Worm (Caenorhabditis elegans) whole organism, young adult: Measurements from ENCODE around the gene pdhk-2.

Experiments used
- B0336.3 ChIP-seq: fragments of 200-800 bp; sonication (Bioruptor generic); IDR thresholded peaks from 2 replicates; pipeline ENCODE4 v1.3.6; 2022; ENCODE audit warnings: missing genetic modification characterization, missing compliant biosample characterization
- F10E7.11 ChIP-seq: sonication (generic microtip); optimal IDR thresholded peaks from 2 replicates; lab custom pipeline; 2017; ENCODE audit warnings: mild to moderate bottlenecking, missing genetic modification characterization, moderate library complexity, missing compliant biosample characterization
- F23B12.7 ChIP-seq: sonication (generic microtip); optimal IDR thresholded peaks from 2 replicates; lab custom pipeline; 2017; ENCODE audit warnings: missing genetic modification characterization, mild to moderate bottlenecking, missing compliant biosample characterization, antibody characterized with exemption, moderate library complexity; ENCODE audit not compliant: insufficient read depth
- F33H1.4 ChIP-seq: fragments of 200-800 bp; sonication (Bioruptor generic); IDR thresholded peaks from 2 replicates; pipeline ENCODE4 v1.3.6; 2022; ENCODE audit warnings: missing genetic modification reagents, missing genetic modification characterization, missing compliant biosample characterization
- F39B2.1 ChIP-seq: fragments of 200-800 bp; sonication (Bioruptor generic); IDR thresholded peaks from 2 replicates; pipeline ENCODE4 v1.3.6; 2022; ENCODE audit warnings: missing genetic modification reagents, missing genetic modification characterization, missing compliant biosample characterization
- Y53G8AR.9 ChIP-seq: fragments of 200-800 bp; sonication (Bioruptor generic); conservative IDR thresholded peaks from 2 replicates; pipeline ENCODE4 v1.3.6; 2022; ENCODE audit warnings: missing genetic modification reagents, missing genetic modification characterization, missing compliant biosample characterization
- Y79H2A.3 ChIP-seq: fragments of 200-800 bp; sonication (Bioruptor generic); conservative IDR thresholded peaks from 2 replicates; pipeline ENCODE4 v1.3.6; 2022; ENCODE audit warnings: missing genetic modification reagents, missing genetic modification characterization, missing compliant biosample characterization
- Y95B8A.8 ChIP-seq: fragments of 200-800 bp; sonication (Bioruptor generic); IDR thresholded peaks from 2 replicates; pipeline ENCODE4 v1.3.6; 2022; ENCODE audit warnings: missing genetic modification reagents, missing genetic modification characterization, missing compliant biosample characterization
- ZK185.1 ChIP-seq: sonication (generic microtip); optimal IDR thresholded peaks from 2 replicates; lab custom pipeline; 2016; ENCODE audit warnings: mild to moderate bottlenecking, missing genetic modification characterization, missing compliant biosample characterization; ENCODE audit not compliant: poor library complexity, severe bottlenecking
- akir-1 ChIP-seq: fragments of 200-800 bp; sonication (Bioruptor generic); optimal IDR thresholded peaks from 2 replicates; lab custom pipeline; 2018; ENCODE audit warnings: mild to moderate bottlenecking, missing genetic modification characterization, moderate library complexity, missing compliant biosample characterization
- ama-1 ChIP-seq, 3 experiments: fragments of 150-350 bp in 1 of 3; sonication (generic microtip) in 2 of 3; optimal IDR thresholded peaks; 2 replicates each; lab custom pipeline; 2014 to 2018; ENCODE audit warnings: missing biosample characterization in 2 of 3, missing genetic modification characterization in 2 of 3, missing genetic modification reagents in 2 of 3
- athp-1 ChIP-seq: sonication (generic microtip); optimal IDR thresholded peaks from 2 replicates; lab custom pipeline; 2017; ENCODE audit warnings: mild to moderate bottlenecking, missing genetic modification characterization, missing compliant biosample characterization
- attf-3 ChIP-seq: fragments of 200-800 bp; sonication (Bioruptor generic); conservative IDR thresholded peaks from 2 replicates; pipeline ENCODE4 v1.3.6; 2022; ENCODE audit warnings: missing genetic modification reagents, missing genetic modification characterization, missing compliant biosample characterization
- attf-5 ChIP-seq: fragments of 200-800 bp; sonication (Bioruptor generic); optimal IDR thresholded peaks from 2 replicates; lab custom pipeline; 2018; ENCODE audit warnings: mild to moderate bottlenecking, missing genetic modification characterization, missing compliant biosample characterization
- cebp-1 ChIP-seq, 2 experiments: fragments of 200-800 bp in 1 of 2; sonication (Bioruptor generic) in 1 of 2; sonication (generic microtip) in 1 of 2; IDR thresholded peaks in 1 of 2; optimal IDR thresholded peaks in 1 of 2; 2 replicates each; pipeline versions ENCODE4 v1.3.6 to Lab custom; 2017 to 2022; ENCODE audit warnings: missing compliant biosample characterization in 2 of 2, missing genetic modification characterization in 2 of 2, mild to moderate bottlenecking in 1 of 2, missing genetic modification reagents in 1 of 2, moderate library complexity in 1 of 2
- ceh-100 ChIP-seq: fragments of 200-800 bp; sonication (Bioruptor generic); IDR thresholded peaks from 2 replicates; pipeline ENCODE4 v1.3.6; 2022; ENCODE audit warnings: missing genetic modification reagents, missing genetic modification characterization, missing compliant biosample characterization
- ceh-40 ChIP-seq: fragments of 200-800 bp; sonication (Bioruptor generic); IDR thresholded peaks from 2 replicates; pipeline ENCODE4 v1.3.6; 2022; ENCODE audit warnings: missing genetic modification characterization, missing compliant biosample characterization
- ceh-58 ChIP-seq: fragments of 200-800 bp; sonication (Bioruptor generic); IDR thresholded peaks from 2 replicates; pipeline ENCODE4 v1.3.6; 2022; ENCODE audit warnings: missing genetic modification characterization, missing compliant biosample characterization
- ceh-91 ChIP-seq: fragments of 200-800 bp; sonication (Bioruptor generic); IDR thresholded peaks from 2 replicates; pipeline ENCODE4 v1.3.6; 2022; ENCODE audit warnings: missing genetic modification reagents, missing genetic modification characterization, missing compliant biosample characterization
- efl-1 ChIP-seq: fragments of 150-350 bp; optimal IDR thresholded peaks from 2 replicates; lab custom pipeline; 2014; ENCODE audit warnings: missing biosample characterization, missing genetic modification reagents, missing genetic modification characterization
- gei-17 ChIP-seq: fragments of 200-800 bp; sonication (Bioruptor generic); optimal IDR thresholded peaks from 2 replicates; lab custom pipeline; 2018; ENCODE audit warnings: mild to moderate bottlenecking, missing genetic modification characterization, missing compliant biosample characterization
- him-1 ChIP-seq: sonication (generic microtip); optimal IDR thresholded peaks from 2 replicates; lab custom pipeline; 2016; ENCODE audit warnings: missing genotype, missing genetic modification reagents, missing genetic modification characterization, missing compliant biosample characterization
- hlh-12 ChIP-seq: sonication (generic microtip); optimal IDR thresholded peaks from 2 replicates; lab custom pipeline; 2016; ENCODE audit warnings: missing genetic modification characterization, missing compliant biosample characterization
- hlh-26 ChIP-seq: fragments of 200-800 bp; sonication (Bioruptor generic); conservative IDR thresholded peaks from 2 replicates; pipeline ENCODE4 v1.3.6; 2022; ENCODE audit warnings: missing genetic modification reagents, missing genetic modification characterization, missing compliant biosample characterization
- hrde-1 ChIP-seq: sonication (generic microtip); optimal IDR thresholded peaks from 2 replicates; lab custom pipeline; 2016; ENCODE audit warnings: missing genetic modification characterization, mild to moderate bottlenecking, missing compliant biosample characterization, moderate library complexity, missing genotype, missing genetic modification reagents, borderline replicate concordance
- lin-26 ChIP-seq: fragments of 200-800 bp; sonication (Bioruptor generic); IDR thresholded peaks from 2 replicates; pipeline ENCODE4 v1.3.6; 2022; ENCODE audit warnings: missing genetic modification reagents, missing genetic modification characterization, missing compliant biosample characterization
- lsy-27 ChIP-seq: sonication (generic microtip); optimal IDR thresholded peaks from 2 replicates; lab custom pipeline; 2017; ENCODE audit warnings: missing genetic modification characterization, mild to moderate bottlenecking, missing compliant biosample characterization, antibody characterized with exemption, missing genotype, borderline replicate concordance; ENCODE audit not compliant: insufficient read depth
- madf-6 ChIP-seq: fragments of 200-800 bp; sonication (Bioruptor generic); IDR thresholded peaks from 2 replicates; pipeline ENCODE4 v1.3.6; 2022; ENCODE audit warnings: missing genetic modification reagents, missing genetic modification characterization, missing compliant biosample characterization
- madf-8 ChIP-seq: fragments of 200-800 bp; sonication (Bioruptor generic); conservative IDR thresholded peaks from 2 replicates; pipeline ENCODE4 v1.3.6; 2022; ENCODE audit warnings: missing genetic modification reagents, missing genetic modification characterization, missing compliant biosample characterization
- mcd-1 ChIP-seq: fragments of 200-800 bp; sonication (Bioruptor generic); IDR thresholded peaks from 2 replicates; pipeline ENCODE4 v1.3.6; 2022; ENCODE audit warnings: missing genetic modification reagents, missing genetic modification characterization, missing compliant biosample characterization
- sdz-38 ChIP-seq: sonication (generic microtip); optimal IDR thresholded peaks from 2 replicates; lab custom pipeline; 2016; ENCODE audit warnings: missing genotype, missing genetic modification characterization, missing compliant biosample characterization
- snpc-1.3 ChIP-seq: sonication (generic microtip); optimal IDR thresholded peaks from 2 replicates; lab custom pipeline; 2017; ENCODE audit warnings: missing genetic modification characterization, mild to moderate bottlenecking, missing compliant biosample characterization, antibody characterized with exemption, moderate library complexity, missing genotype, missing genetic modification reagents; ENCODE audit not compliant: insufficient read depth
- somi-1 ChIP-seq: fragments of 200-800 bp; sonication (Bioruptor generic); optimal IDR thresholded peaks from 2 replicates; lab custom pipeline; 2018; ENCODE audit warnings: mild to moderate bottlenecking, missing genetic modification characterization, missing compliant biosample characterization
- unc-62 ChIP-seq: fragments of 150-350 bp; optimal IDR thresholded peaks from 2 replicates; lab custom pipeline; 2014; ENCODE audit warnings: missing biosample characterization, missing genetic modification reagents, missing genetic modification characterization
- xnd-1 ChIP-seq: sonication (generic microtip); optimal IDR thresholded peaks from 2 replicates; lab custom pipeline; 2016; ENCODE audit warnings: missing genotype, missing genetic modification reagents, missing genetic modification characterization, missing compliant biosample characterization
- zim-3 ChIP-seq: sonication (generic microtip); optimal IDR thresholded peaks from 2 replicates; lab custom pipeline; 2017; ENCODE audit warnings: mild to moderate bottlenecking, missing genetic modification characterization, moderate library complexity, missing compliant biosample characterization
- ztf-26 ChIP-seq: sonication (generic microtip); optimal IDR thresholded peaks from 2 replicates; lab custom pipeline; 2017; ENCODE audit warnings: missing genetic modification characterization, missing compliant biosample characterization
- ztf-3 ChIP-seq: fragments of 200-800 bp; sonication (Bioruptor generic); optimal IDR thresholded peaks from 2 replicates; lab custom pipeline; 2018; ENCODE audit warnings: mild to moderate bottlenecking, missing genetic modification characterization, missing compliant biosample characterization
- ztf-6 ChIP-seq: fragments of 200-800 bp; sonication (Bioruptor generic); IDR thresholded peaks from 2 replicates; pipeline ENCODE4 v1.3.6; 2022; ENCODE audit warnings: missing genetic modification reagents, missing genetic modification characterization, missing compliant biosample characterization

pdhk-2 gene

DNA sequence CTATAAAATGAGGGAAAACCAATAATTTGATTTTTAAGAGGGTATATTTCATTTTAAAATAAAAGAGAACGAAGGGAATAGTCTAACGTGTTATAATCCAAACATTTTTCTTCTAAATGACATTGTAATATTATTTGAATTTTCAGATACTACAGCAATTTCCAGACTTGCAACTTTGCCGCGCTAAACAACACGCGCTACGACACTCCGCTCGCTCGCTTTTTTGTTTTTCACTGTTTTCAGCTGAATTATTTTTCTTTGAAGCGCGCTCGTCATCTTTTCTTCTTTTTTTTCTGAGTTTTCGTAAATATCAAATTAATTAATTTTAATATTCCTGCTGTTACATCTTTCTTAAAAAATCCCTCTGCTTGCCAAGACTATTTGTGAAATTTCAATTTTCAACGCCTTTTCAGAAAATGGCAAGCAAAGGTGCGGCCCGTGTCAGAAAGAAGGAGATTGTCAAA, 23.9 kb downstream of the pdhk-2 start, which contains the start of gene mrpl-11:
Gene mrpl-11 (plus strand): TSS at position 414 of the 464 bp plus-strand sequence.
- TF ChIP-seq madf-8 (GFP tag; lab: Robert Waterston, UW) = peak; percentile 72
- no peak for TF ChIP-seq hlh-26
- TF ChIP-seq Y95B8A.8 = no peak
- no peak for TF ChIP-seq sdz-38 (tag; lab: Kevin White, UChicago)
- TF ChIP-seq ceh-58 (GFP tag; lab: Robert Waterston, UW) = no peak
- TF ChIP-seq F23B12.7 (tag; lab: Kevin White, UChicago) = peak; percentile 5
- TF ChIP-seq madf-6 (GFP tag; lab: Robert Waterston, UW) = peak; percentile 93
- no peak for TF ChIP-seq ZK185.1
- peak; percentile 63 for TF ChIP-seq xnd-1
- no peak for TF ChIP-seq Y79H2A.3
- no peak for TF ChIP-seq athp-1 (tag; lab: Kevin White, UChicago)
- TF ChIP-seq efl-1 (GFP tag; lab: Kevin White, UChicago) = peak; percentile 8
- TF ChIP-seq attf-3 = peak; percentile 96
- TF ChIP-seq, all 124 proteins: peak for 6

DNA sequence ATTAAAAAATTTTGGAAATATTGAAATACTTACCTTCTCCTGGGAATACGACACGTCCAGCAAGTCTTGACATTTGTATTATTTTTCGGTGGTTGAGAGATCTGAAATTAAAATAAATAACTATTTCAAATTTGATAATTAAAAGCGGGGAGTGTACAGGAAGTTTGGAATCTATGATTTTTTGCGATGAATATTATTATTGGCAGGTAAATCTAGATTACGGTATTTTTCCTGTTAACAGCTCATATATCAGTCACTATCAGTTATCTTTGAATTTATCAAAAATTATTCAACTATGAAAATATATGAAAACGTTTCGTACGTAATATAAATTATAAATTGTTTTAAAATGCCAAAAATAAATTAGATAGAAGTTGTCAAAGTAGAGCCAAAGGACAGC, 25.1 kb downstream of the pdhk-2 start, which contains the start of gene B0303.14:
Gene B0303.14 (minus strand): TSS at position 101 of the 400 bp plus-strand sequence.
- no peak for TF ChIP-seq hrde-1 (tag; lab: Kevin White, UChicago)
- no peak for TF ChIP-seq Y53G8AR.9 (GFP tag; lab: Robert Waterston, UW)
- no peak for TF ChIP-seq akir-1
- no peak for TF ChIP-seq attf-5 (GFP tag; lab: Kevin White, UChicago)
- no peak for TF ChIP-seq zim-3
- no peak for TF ChIP-seq ama-1 (optimal IDR thresholded peaks at IDR 0.05; lab: Kevin White, UChicago)
- no peak for TF ChIP-seq ama-1 (GFP tag; optimal IDR thresholded peaks at IDR 0.05; lab: Kevin White, UChicago)
- TF ChIP-seq lin-26 (GFP tag; lab: Robert Waterston, UW) = no peak
- no peak for TF ChIP-seq gei-17 (GFP tag; lab: Kevin White, UChicago)
- TF ChIP-seq hlh-26 = no peak
- no peak for TF ChIP-seq F33H1.4
- TF ChIP-seq unc-62 = no peak

DNA sequence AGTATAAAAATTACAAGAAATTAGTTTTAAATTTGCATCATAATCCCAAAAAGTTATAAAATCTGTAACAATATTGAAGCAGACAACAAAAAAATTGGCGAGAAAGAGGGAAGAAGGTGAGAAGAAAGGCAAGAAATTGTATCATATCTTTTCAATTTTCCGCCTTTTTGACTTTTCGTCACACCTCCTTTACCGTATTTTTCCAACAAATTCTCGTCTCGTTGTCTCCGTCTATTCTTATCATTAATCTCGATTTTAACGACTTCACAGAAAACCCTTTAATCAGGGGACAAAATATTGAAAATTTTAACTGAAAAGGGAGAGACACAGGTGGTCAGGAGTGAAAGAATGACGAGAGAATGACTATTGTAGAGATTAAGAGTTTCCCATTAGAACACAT, 28.2 kb downstream of the pdhk-2 start:
- no peak for TF ChIP-seq ama-1 (optimal IDR thresholded peaks at IDR 0.05; lab: Kevin White, UChicago)
- no peak for TF ChIP-seq ama-1 (GFP tag; optimal IDR thresholded peaks at IDR 0.05; lab: Kevin White, UChicago)
- TF ChIP-seq snpc-1.3 = no peak
- no peak for TF ChIP-seq somi-1 (GFP tag; lab: Kevin White, UChicago)
- no peak for TF ChIP-seq F10E7.11
- TF ChIP-seq B0336.3 (GFP tag; lab: Robert Waterston, UW) = no peak
- TF ChIP-seq ceh-91 = no peak
- TF ChIP-seq ceh-100 (GFP tag; lab: Robert Waterston, UW) = no peak
- no peak for TF ChIP-seq ceh-40 (GFP tag; lab: Robert Waterston, UW)
- no peak for TF ChIP-seq cebp-1 (GFP tag; IDR thresholded peaks at IDR 0.05; lab: Robert Waterston, UW)
- TF ChIP-seq cebp-1 (tag; optimal IDR thresholded peaks at IDR 0.05; lab: Kevin White, UChicago) = no peak
- TF ChIP-seq F39B2.1 (GFP tag; lab: Robert Waterston, UW) = no peak
- TF ChIP-seq ztf-6 (GFP tag; lab: Robert Waterston, UW) = no peak
- TF ChIP-seq ztf-26 = no peak
- TF ChIP-seq Y53G8AR.9 (GFP tag; lab: Robert Waterston, UW) = no peak
- TF ChIP-seq lsy-27 (tag; lab: Kevin White, UChicago) = no peak
- TF ChIP-seq him-1 = no peak
- no peak for TF ChIP-seq ztf-3 (GFP tag; lab: Kevin White, UChicago)
- TF ChIP-seq mcd-1 (GFP tag; lab: Robert Waterston, UW) = no peak
- no peak for TF ChIP-seq hlh-12 (tag; lab: Kevin White, UChicago)
